Worm (Caenorhabditis elegans) whole organism, L4 larva: ENCODE measurements around the gene F15H10.8.
A peak's percentile ranks its signal among the peaks of the same experiment; 100 is the strongest.

Experiments used
- F26F4.8 ChIP-seq: fragments of 200-800 bp; sonication (Bioruptor generic); conservative IDR thresholded peaks from 2 replicates; pipeline ENCODE4 v1.3.6; 2022; ENCODE audit warnings: missing genetic modification characterization, missing compliant biosample characterization
- F44E2.7 ChIP-seq: fragments of 200-800 bp; sonication (Bioruptor generic); IDR thresholded peaks from 2 replicates; pipeline ENCODE4 v2.1.2; 2022; ENCODE audit warnings: missing genetic modification characterization, missing compliant biosample characterization
- T20F7.1 ChIP-seq: fragments of 200-800 bp; sonication (Bioruptor generic); optimal IDR thresholded peaks from 2 replicates; lab custom pipeline; 2018; ENCODE audit warnings: mild to moderate bottlenecking, missing genetic modification characterization, missing compliant biosample characterization
- Y105C5A.15 ChIP-seq: fragments of 200-800 bp; sonication (Bioruptor generic); IDR thresholded peaks from 2 replicates; pipeline ENCODE4 v1.3.6; 2022; ENCODE audit warnings: missing genetic modification characterization, missing compliant biosample characterization
- Y5F2A.4 ChIP-seq: fragments of 200-800 bp; sonication (Bioruptor generic); optimal IDR thresholded peaks from 2 replicates; lab custom pipeline; 2018; ENCODE audit warnings: mild to moderate bottlenecking, missing genetic modification characterization, missing compliant biosample characterization
- aha-1 ChIP-seq: fragments of 150-350 bp; peaks from one replicate; lab custom pipeline; 2014; ENCODE audit warnings: missing biosample characterization, missing genetic modification characterization
- arid-1 ChIP-seq: fragments of 200-800 bp; sonication (Bioruptor generic); conservative IDR thresholded peaks from 2 replicates; pipeline ENCODE4 v1.3.6; 2022; ENCODE audit warnings: missing genetic modification reagents, missing genetic modification characterization, missing compliant biosample characterization
- ceh-28 ChIP-seq: fragments of 150-350 bp; optimal IDR thresholded peaks from 2 replicates; lab custom pipeline; 2014; ENCODE audit warnings: missing biosample characterization, missing genetic modification reagents, missing genetic modification characterization
- ceh-62 ChIP-seq: sonication (generic microtip); optimal IDR thresholded peaks from 2 replicates; lab custom pipeline; 2017; ENCODE audit warnings: missing biosample characterization, missing genetic modification characterization
- ceh-82 ChIP-seq: sonication (generic microtip); optimal IDR thresholded peaks from 2 replicates; lab custom pipeline; 2017; ENCODE audit warnings: missing biosample characterization, missing genetic modification characterization
- cey-2 ChIP-seq: sonication (generic microtip); optimal IDR thresholded peaks from 3 replicates; lab custom pipeline; 2017; ENCODE audit warnings: missing genetic modification characterization, mild to moderate bottlenecking, missing compliant biosample characterization, antibody characterized with exemption, borderline replicate concordance; ENCODE audit not compliant: insufficient read depth
- ctbp-1 ChIP-seq: fragments of 200-800 bp; sonication (Bioruptor generic); IDR thresholded peaks from 2 replicates; pipeline ENCODE4 v1.3.6; 2022; ENCODE audit warnings: missing genetic modification reagents, missing genetic modification characterization, missing compliant biosample characterization
- daf-12 ChIP-seq: fragments of 150-350 bp; optimal IDR thresholded peaks from 2 replicates; lab custom pipeline; 2014; ENCODE audit warnings: missing biosample characterization, missing genetic modification reagents, missing genetic modification characterization
- dmd-6 ChIP-seq: fragments of 200-800 bp; sonication (Bioruptor generic); IDR thresholded peaks from 2 replicates; pipeline ENCODE4 v1.3.6; 2022; ENCODE audit warnings: missing genetic modification reagents, missing genetic modification characterization, missing compliant biosample characterization
- fos-1 ChIP-seq: fragments of 150-350 bp; optimal IDR thresholded peaks from 2 replicates; lab custom pipeline; 2014; ENCODE audit warnings: missing biosample characterization, missing genetic modification characterization
- hif-1 ChIP-seq, 2 experiments: sonication (generic microtip); optimal IDR thresholded peaks; 2 replicates each; lab custom pipeline; 2016 to 2017; ENCODE audit warnings: missing compliant biosample characterization in 2 of 2, missing genetic modification characterization in 2 of 2, missing genetic modification reagents in 2 of 2, missing genotype in 2 of 2, mild to moderate bottlenecking in 1 of 2
- hlh-11 ChIP-seq: fragments of 200-800 bp; sonication (Bioruptor generic); optimal IDR thresholded peaks from 2 replicates; lab custom pipeline; 2018; ENCODE audit warnings: mild to moderate bottlenecking, missing genetic modification characterization, missing compliant biosample characterization
- hlh-30 ChIP-seq: sonication (generic microtip); optimal IDR thresholded peaks from 2 replicates; lab custom pipeline; 2017; ENCODE audit warnings: antibody characterized with exemption, mild to moderate bottlenecking, missing genetic modification characterization, missing compliant biosample characterization; ENCODE audit not compliant: insufficient read depth
- lim-7 ChIP-seq: fragments of 200-800 bp; sonication (Bioruptor generic); IDR thresholded peaks from 2 replicates; pipeline ENCODE4 v1.3.6; 2022; ENCODE audit warnings: missing genetic modification characterization, missing compliant biosample characterization
- lin-1 ChIP-seq: fragments of 200-800 bp; sonication (Bioruptor generic); IDR thresholded peaks from 2 replicates; pipeline ENCODE4 v1.3.6; 2022; ENCODE audit warnings: missing genetic modification reagents, missing genetic modification characterization, missing compliant biosample characterization
- lin-38 ChIP-seq: fragments of 200-800 bp; sonication (Bioruptor generic); IDR thresholded peaks from 2 replicates; pipeline ENCODE4 v1.3.6; 2022; ENCODE audit warnings: missing genetic modification reagents, missing genetic modification characterization, missing compliant biosample characterization
- lin-39 ChIP-seq: fragments of 150-350 bp; optimal IDR thresholded peaks from 2 replicates; lab custom pipeline; 2014; ENCODE audit warnings: missing biosample characterization, missing genetic modification reagents, missing genetic modification characterization
- lsy-2 ChIP-seq, 2 experiments: fragments of 150-350 bp in 1 of 2; sonication (generic microtip) in 1 of 2; optimal IDR thresholded peaks; 2 replicates each; lab custom pipeline; 2014 to 2017; ENCODE audit warnings: missing biosample characterization in 2 of 2, missing genetic modification characterization in 2 of 2
- madf-5 ChIP-seq, 2 experiments: fragments of 200-800 bp; sonication (Bioruptor generic); IDR thresholded peaks; 2 replicates each; pipeline ENCODE4 v1.3.6; 2022; ENCODE audit warnings: missing compliant biosample characterization in 2 of 2, missing genetic modification characterization in 2 of 2
- mdl-1 ChIP-seq, 2 experiments: fragments of 150-350 bp in 1 of 2; sonication (generic microtip) in 1 of 2; optimal IDR thresholded peaks; 2 replicates each; lab custom pipeline; 2014 to 2017; ENCODE audit warnings: missing biosample characterization in 2 of 2, missing genetic modification characterization in 2 of 2
- mes-2 ChIP-seq: sonication (generic microtip); optimal IDR thresholded peaks from 2 replicates; lab custom pipeline; 2016; ENCODE audit warnings: missing genotype, mild to moderate bottlenecking, missing genetic modification characterization, missing compliant biosample characterization; ENCODE audit not compliant: poor library complexity, severe bottlenecking
- mxl-2 ChIP-seq: fragments of 200-800 bp; sonication (Bioruptor generic); conservative IDR thresholded peaks from 2 replicates; pipeline ENCODE4 v1.3.6; 2022; ENCODE audit warnings: missing genetic modification reagents, missing genetic modification characterization, missing compliant biosample characterization
- mxl-3 ChIP-seq: fragments of 200-800 bp; sonication (Bioruptor generic); optimal IDR thresholded peaks from 2 replicates; lab custom pipeline; 2018; ENCODE audit warnings: mild to moderate bottlenecking, missing genetic modification characterization, missing compliant biosample characterization
- nhr-41 ChIP-seq: fragments of 200-800 bp; sonication (Bioruptor generic); IDR thresholded peaks from 2 replicates; pipeline ENCODE4 v1.3.6; 2022; ENCODE audit warnings: missing genetic modification reagents, missing genetic modification characterization, missing compliant biosample characterization
- nhr-42 ChIP-seq: fragments of 200-800 bp; sonication (Bioruptor generic); IDR thresholded peaks from 2 replicates; pipeline ENCODE4 v1.3.6; 2022; ENCODE audit warnings: missing genetic modification characterization, missing compliant biosample characterization
- nhr-6 ChIP-seq: fragments of 150-350 bp; optimal IDR thresholded peaks from 2 replicates; lab custom pipeline; 2014; ENCODE audit warnings: missing biosample characterization, missing genetic modification characterization
- php-3 ChIP-seq: fragments of 200-800 bp; sonication (Bioruptor generic); IDR thresholded peaks from 2 replicates; pipeline ENCODE4 v1.3.6; 2022; ENCODE audit warnings: missing genetic modification reagents, missing genetic modification characterization, missing compliant biosample characterization
- rbr-2 ChIP-seq: sonication (generic microtip); optimal IDR thresholded peaks from 2 replicates; lab custom pipeline; 2016; ENCODE audit warnings: missing genotype, missing genetic modification characterization, missing compliant biosample characterization
- snpc-4 ChIP-seq: fragments of 150-350 bp; optimal IDR thresholded peaks from 2 replicates; lab custom pipeline; 2014; ENCODE audit warnings: missing biosample characterization, missing genetic modification characterization
- unc-130 ChIP-seq: sonication (generic microtip); optimal IDR thresholded peaks from 2 replicates; lab custom pipeline; 2016; ENCODE audit warnings: missing genetic modification reagents, missing genetic modification characterization, missing compliant biosample characterization
- unc-62 ChIP-seq, 3 experiments: fragments of 150-350 bp in 1 of 3; sonication (generic microtip); optimal IDR thresholded peaks in 2 of 3; peaks in 1 of 3; 1 replicate in 1 of 3; 2 replicates in 2 of 3; lab custom pipeline; 2014 to 2017; ENCODE audit warnings: missing biosample characterization in 3 of 3, missing genetic modification characterization in 3 of 3, missing genetic modification reagents in 3 of 3, missing genotype in 1 of 3
- zfp-3 ChIP-seq: fragments of 200-800 bp; sonication (Bioruptor generic); conservative IDR thresholded peaks from 2 replicates; pipeline ENCODE4 v1.3.6; 2022; ENCODE audit warnings: missing genetic modification reagents, missing genetic modification characterization, missing compliant biosample characterization
- ztf-11 ChIP-seq: fragments of 150-350 bp; optimal IDR thresholded peaks from 2 replicates; lab custom pipeline; 2014; ENCODE audit warnings: missing biosample characterization, missing genetic modification characterization
- ztf-7 ChIP-seq: fragments of 150-350 bp; optimal IDR thresholded peaks from 2 replicates; lab custom pipeline; 2014; ENCODE audit warnings: missing biosample characterization, missing genetic modification characterization

Gene F15H10.8

ce11 chrV:10402804-10403203 lies at the start of gene F15H10.8:
TSS of gene F15H10.8 (minus strand) at chrV:10402904.
- TF ChIP-seq php-3 (GFP tag; lab: Robert Waterston, UW), result no peak
- no peak for TF ChIP-seq ceh-62 (tag; lab: Kevin White, UChicago)
- no peak for TF ChIP-seq zfp-3 (GFP tag; lab: Robert Waterston, UW)
- TF ChIP-seq nhr-6, result no peak
- no peak for TF ChIP-seq lin-39 (tag; lab: Kevin White, UChicago)
- no peak for TF ChIP-seq F26F4.8 (GFP tag; lab: Robert Waterston, UW)
- peak in 1 of 2 experiments; percentile 31 for TF ChIP-seq unc-62 (GFP tag; optimal IDR thresholded peaks at IDR 0.05 in 1 of 2; lab: Kevin White, UChicago)
- no peak for TF ChIP-seq unc-62 (tag; optimal IDR thresholded peaks at IDR 0.05; lab: Kevin White, UChicago)

ce11 chrV:10450355-10450754 lies 47.7 kb upstream of the F15H10.8 start:
- TF ChIP-seq ctbp-1 (GFP tag; lab: Robert Waterston, UW) (0 out of 2 replicates have a peak, but pooled peaks have one; percentile 11), mxl-2 (GFP tag; lab: Robert Waterston, UW) (0 out of 2 replicates have a peak, but pooled peaks have one; percentile 22), F26F4.8 (GFP tag; lab: Robert Waterston, UW) (peak; percentile 89), madf-5 (GFP tag; IDR thresholded peaks at IDR 0.05; lab: Robert Waterston, UW) (peak in 1 of 2 experiments; percentile 74; a peak in 1 of 4 replicates), lim-7 (GFP tag; lab: Robert Waterston, UW) (peak; percentile 62; the same call in 1 of the 2 replicates), Y105C5A.15 (GFP tag; lab: Robert Waterston, UW) (peak; percentile 61; the same call in 1 of the 2 replicates), lin-1 (GFP tag; lab: Robert Waterston, UW) (0 out of 2 replicates have a peak, but pooled peaks have one; percentile 16)

ce11 chrV:10449947-10450346 lies 47.2 kb upstream of the F15H10.8 start:
- TF ChIP-seq dmd-6, result 0 out of 2 replicates have a peak, but pooled peaks have one; percentile 9

- TF ChIP-seq snpc-4 (tag; lab: Kevin White, UChicago) (no peak), ztf-11 (tag; lab: Kevin White, UChicago) (no peak), Y5F2A.4 (GFP tag; lab: Kevin White, UChicago) (no peak), hif-1 (tag; optimal IDR thresholded peaks at IDR 0.05; lab: Kevin White, UChicago) (peak in 1 of 2 experiments; percentile 25), fos-1 (no peak), hlh-30 (peak; percentile 95), T20F7.1 (GFP tag; lab: Kevin White, UChicago) (no peak), nhr-41 (GFP tag; lab: Robert Waterston, UW) (no peak), ceh-82 (tag; lab: Kevin White, UChicago) (no peak), ztf-7 (tag; lab: Kevin White, UChicago) (no peak), lim-7 (GFP tag; lab: Robert Waterston, UW) (no peak), F26F4.8 (GFP tag; lab: Robert Waterston, UW) (no peak), cey-2 (tag; lab: Kevin White, UChicago) (no peak), F44E2.7 (GFP tag; lab: Robert Waterston, UW) (no peak), lsy-2 (tag; optimal IDR thresholded peaks at IDR 0.05; lab: Kevin White, UChicago) (peak in 1 of 2 experiments; percentile 36), ceh-28 (tag; lab: Kevin White, UChicago) (peak; percentile 59), aha-1 (tag; lab: Kevin White, UChicago) (peak; percentile 15), php-3 (GFP tag; lab: Robert Waterston, UW) (no peak), mdl-1 (tag; optimal IDR thresholded peaks at IDR 0.05; lab: Kevin White, UChicago) (peak in 1 of 2 experiments; percentile 67), nhr-42 (GFP tag; lab: Robert Waterston, UW) (no peak), daf-12 (tag; lab: Kevin White, UChicago) (no peak), mes-2 (tag; lab: Kevin White, UChicago) (peak; percentile 75), mxl-3 (GFP tag; lab: Kevin White, UChicago) (peak; percentile 28), arid-1 (GFP tag; lab: Robert Waterston, UW) (no peak), hlh-11 (tag; lab: Kevin White, UChicago) (peak; percentile 57), lin-38 (peak; percentile 20; the same call in 1 of the 2 replicates), unc-130 (GFP tag; lab: Kevin White, UChicago) (peak; percentile 6), rbr-2 (tag; lab: Kevin White, UChicago) (no peak)
Observed at ce11 chrV:10441135-10442024, 38.7 kb upstream of the F15H10.8 start, which contains the start of gene pap-1. TSS of gene pap-1 (plus strand) at chrV:10441974.
